Worm (Caenorhabditis elegans): ENCODE results near the gene T13A10.1.

- no peak for TF ChIP-seq flt-1 (GFP tag; IDR thresholded peaks at IDR 0.05)
- no peak for TF ChIP-seq aly-1 (tag; optimal IDR thresholded peaks at IDR 0.05)
- no peak for TF ChIP-seq ama-1 (optimal IDR thresholded peaks at IDR 0.05)
- no peak for TF ChIP-seq sea-1 (GFP tag; conservative IDR thresholded peaks at IDR 0.05)
- TF ChIP-seq ceh-13 (GFP tag; optimal IDR thresholded peaks at IDR 0.05): no peak
- no peak for TF ChIP-seq hmg-4 (GFP tag; optimal IDR thresholded peaks at IDR 0.05)
- no peak for TF ChIP-seq pes-1 (GFP tag; IDR thresholded peaks at IDR 0.05)
Measured at ce11 chrIV:6298253-6298652, 22.4 kb downstream of the T13A10.1 start, which contains the start of gene srv-27.

All from whole organism, early embryonic.